Comparison of ENCODE assay signal across 2 fruit fly cellular contexts in the genomic region with DNA sequence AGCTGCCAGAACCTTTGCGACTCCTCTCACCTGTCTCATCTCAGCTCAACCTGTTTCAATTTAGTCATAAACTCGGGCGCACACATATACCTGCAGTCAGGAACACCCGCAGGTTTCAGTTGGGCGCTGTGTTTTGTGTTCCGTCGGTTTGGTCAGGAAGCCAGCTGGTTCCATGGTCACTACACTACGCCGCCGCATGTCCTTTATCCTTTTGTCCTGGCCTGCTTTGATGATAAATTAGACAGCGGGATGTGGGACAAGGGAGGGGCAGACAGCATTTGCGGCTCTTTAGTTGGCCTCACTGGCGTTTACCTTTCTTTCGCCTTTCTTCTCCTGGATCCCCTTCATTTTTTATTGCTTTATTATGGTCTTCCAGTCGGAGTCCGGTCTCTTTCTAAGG.
TF ChIP-seq lines count a peak whose summit lies in the region.

No protein-coding gene starts in this region.

- TF ChIP-seq CTCF in whole organism, embryonic (GFP tag; optimal IDR thresholded peaks at IDR 0.05; lab: Kevin White, UChicago), result no peak

TF ChIP-seq in whole organism, embryonic, 481 proteins besides CTCF, POLR2A, EP300 and RAD21:
- TF ChIP-seq cad (GFP tag; optimal IDR thresholded peaks at IDR 0.05; lab: Kevin White, UChicago) (peak; percentile 87), Elba2 (GFP tag; optimal IDR thresholded peaks at IDR 0.05; lab: Kevin White, UChicago) (no peak), Kr (GFP tag; optimal IDR thresholded peaks at IDR 0.05; lab: Kevin White, UChicago) (peak; percentile 48), CG9609 (GFP tag; optimal IDR thresholded peaks at IDR 0.05; lab: Kevin White, UChicago) (no peak), zen (tag; optimal IDR thresholded peaks at IDR 0.05; lab: Kevin White, UChicago) (peak; percentile 91), crol (GFP tag; IDR thresholded peaks at IDR 0.05; lab: Robert Waterston, UW) (peak; percentile 59), twi (tag; optimal IDR thresholded peaks at IDR 0.05; lab: Kevin White, UChicago) (peak; percentile 1), D (optimal IDR thresholded peaks at IDR 0.05; lab: Kevin White, UChicago) (peak; percentile 90), D (GFP tag; optimal IDR thresholded peaks at IDR 0.05; lab: Kevin White, UChicago) (no peak), CG2199 (GFP tag; IDR thresholded peaks at IDR 0.05; lab: Robert Waterston, UW) (0 out of 3 replicates have a peak, but pooled peaks have one; percentile 27), CG4424 (GFP tag; optimal IDR thresholded peaks at IDR 0.05; lab: Kevin White, UChicago) (no peak), ac (GFP tag; optimal IDR thresholded peaks at IDR 0.05; lab: Kevin White, UChicago) (peak; percentile 81), tll (GFP tag; optimal IDR thresholded peaks at IDR 0.05; lab: Kevin White, UChicago) (peak in 1 of 2 experiments; percentile 26)

TF ChIP-seq in whole organism, prepupa, 60 proteins besides CTCF, POLR2A, EP300 and RAD21:
- peak; percentile 36 for TF ChIP-seq svp (GFP tag; lab: Kevin White, UChicago)
- TF ChIP-seq Gug (GFP tag; IDR thresholded peaks at IDR 0.05; lab: Robert Waterston, UW), result no peak
- TF ChIP-seq achi (GFP tag; optimal IDR thresholded peaks at IDR 0.05; lab: Kevin White, UChicago), result no peak
TF ChIP-seq in whole organism, prepupa: peak in this region for 1.
